Fruit fly (Drosophila melanogaster): ENCODE results near the gene dos.

dos gene

dm6 chr3L:2631406-2631805, 42.2 kb downstream of the dos start, which contains the start of the genes CG42245 and MEP-1 (continued):
- peak; percentile 40 for TF ChIP-seq ems (GFP tag; optimal IDR thresholded peaks at IDR 0.05)
- no peak for TF ChIP-seq br (optimal IDR thresholded peaks at IDR 0.05)
- no peak for TF ChIP-seq CG42726 (GFP tag; IDR thresholded peaks at IDR 0.05; ENCODE audit: partially characterized antibody)
- no peak for TF ChIP-seq Awh (GFP tag; IDR thresholded peaks at IDR 0.05)
- TF ChIP-seq Bteb2 (GFP tag; optimal IDR thresholded peaks at IDR 0.05): peak; percentile 70
- no peak for TF ChIP-seq ham (GFP tag; IDR thresholded peaks at IDR 0.05)
- TF ChIP-seq MBD-R2 (GFP tag; IDR thresholded peaks at IDR 0.05): peak; percentile 58
- TF ChIP-seq CG4360 (GFP tag; IDR thresholded peaks at IDR 0.05): no peak
- no peak; the same call in 1 of the 2 replicates for TF ChIP-seq ato (GFP tag; IDR thresholded peaks at IDR 0.05; ENCODE audit: partially characterized antibody)
- no peak for TF ChIP-seq esg (GFP tag; conservative IDR thresholded peaks at IDR 0.05)
- peak; percentile 16 for TF ChIP-seq her (GFP tag; optimal IDR thresholded peaks at IDR 0.05)
- no peak for TF ChIP-seq onecut (GFP tag; IDR thresholded peaks at IDR 0.05)
- TF ChIP-seq Doc2 (GFP tag; IDR thresholded peaks at IDR 0.05): no peak
- peak; percentile 13 for TF ChIP-seq tap (tag; optimal IDR thresholded peaks at IDR 0.05)
- TF ChIP-seq sens (GFP tag): peak; percentile 92
- peak; percentile 96 for TF ChIP-seq Med (GFP tag)
- TF ChIP-seq jigr1 (GFP tag; IDR thresholded peaks at IDR 0.05): no peak
- TF ChIP-seq CG4820 (GFP tag; optimal IDR thresholded peaks at IDR 0.05): peak; percentile 41
- TF ChIP-seq sc (optimal IDR thresholded peaks at IDR 0.05): no peak
- peak; percentile 1 for TF ChIP-seq sc (GFP tag; optimal IDR thresholded peaks at IDR 0.05)
- peak; percentile 24 for TF ChIP-seq nerfin-1 (tag; optimal IDR thresholded peaks at IDR 0.05)
- peak; percentile 26 for TF ChIP-seq CG5245 (GFP tag; optimal IDR thresholded peaks at IDR 0.05)
- peak; percentile 23 for TF ChIP-seq CG8944 (GFP tag; optimal IDR thresholded peaks at IDR 0.05)
- peak; percentile 45 for TF ChIP-seq Meics (GFP tag; optimal IDR thresholded peaks at IDR 0.05)
- peak; percentile 57 for TF ChIP-seq Xbp1 (GFP tag; optimal IDR thresholded peaks at IDR 0.05)
- no peak for TF ChIP-seq CG4282 (GFP tag; optimal IDR thresholded peaks at IDR 0.05)
- TF ChIP-seq CG4617 (GFP tag; optimal IDR thresholded peaks at IDR 0.05; ENCODE audit: borderline replicate concordance): peak; percentile 72
- no peak for TF ChIP-seq CG4707 (GFP tag; optimal IDR thresholded peaks at IDR 0.05)
- TF ChIP-seq CG9817 (tag; optimal IDR thresholded peaks at IDR 0.05): peak; percentile 18
- TF ChIP-seq bsh (GFP tag; optimal IDR thresholded peaks at IDR 0.05): peak in 1 of 2 experiments; percentile 53
- no peak for TF ChIP-seq cg (GFP tag; optimal IDR thresholded peaks at IDR 0.05)
- no peak for TF ChIP-seq Sry-β (GFP tag; optimal IDR thresholded peaks at IDR 0.05)
- TF ChIP-seq nerfin-2 (GFP tag; IDR thresholded peaks at IDR 0.05; ENCODE audit: partially characterized antibody): peak; percentile 61
- TF ChIP-seq disco-r (GFP tag; optimal IDR thresholded peaks at IDR 0.05): no peak
- no peak for TF ChIP-seq CG10959 (GFP tag; IDR thresholded peaks at IDR 0.05)
- TF ChIP-seq fd102C (GFP tag; optimal IDR thresholded peaks at IDR 0.05): no peak
- no peak for TF ChIP-seq CG2199 (GFP tag; IDR thresholded peaks at IDR 0.05)
- TF ChIP-seq Sin3A (optimal IDR thresholded peaks at IDR 0.05): peak; percentile 53
- TF ChIP-seq Hr78 (GFP tag; optimal IDR thresholded peaks at IDR 0.05): no peak
- peak; percentile 66 for TF ChIP-seq knrl (GFP tag; IDR thresholded peaks at IDR 0.05; ENCODE audit: partially characterized antibody)
- TF ChIP-seq CG18262 (tag; optimal IDR thresholded peaks at IDR 0.05): peak; percentile 44
- TF ChIP-seq Dip3 (GFP tag; optimal IDR thresholded peaks at IDR 0.05): peak; percentile 54
- peak; percentile 10 for TF ChIP-seq ERR (GFP tag; optimal IDR thresholded peaks at IDR 0.05)
- TF ChIP-seq tna (GFP tag; IDR thresholded peaks at IDR 0.05; ENCODE audit: partially characterized antibody): 0 out of 2 replicates have a peak, but pooled peaks have one; percentile 61
- peak; percentile 19 for TF ChIP-seq ATbp (GFP tag; optimal IDR thresholded peaks at IDR 0.05)
- TF ChIP-seq CG7839 (tag; optimal IDR thresholded peaks at IDR 0.05): peak; percentile 48
- no peak for TF ChIP-seq CG6854 (GFP tag; optimal IDR thresholded peaks at IDR 0.05)
- TF ChIP-seq Bdp1 (GFP tag; optimal IDR thresholded peaks at IDR 0.05): peak; percentile 14
- 0 out of 3 replicates have a peak, but pooled peaks have one; percentile 14 for TF ChIP-seq CG7963 (GFP tag; IDR thresholded peaks at IDR 0.05; ENCODE audit: partially characterized antibody)
- peak; percentile 51 for TF ChIP-seq Elba2 (GFP tag; optimal IDR thresholded peaks at IDR 0.05)
- peak; percentile 20 for TF ChIP-seq Hr3 (GFP tag; optimal IDR thresholded peaks at IDR 0.05)
